Fruit fly (Drosophila melanogaster): Measurements from ENCODE around the gene PIG-H.

PIG-H gene

dm6 chr3R:7977011-7977925 is 22.4 kb upstream of the PIG-H start (continued):
- TF ChIP-seq CG4424 (GFP tag; optimal IDR thresholded peaks at IDR 0.05) = peak; percentile 3
- peak; percentile 62 for TF ChIP-seq Hmr (GFP tag; optimal IDR thresholded peaks at IDR 0.05)
- peak; percentile 96 for TF ChIP-seq onecut (GFP tag; IDR thresholded peaks at IDR 0.05)
- no peak for TF ChIP-seq CG8388 (GFP tag; optimal IDR thresholded peaks at IDR 0.05)
- TF ChIP-seq nom (GFP tag; optimal IDR thresholded peaks at IDR 0.05) = peak; percentile 15
- TF ChIP-seq HHEX (GFP tag; optimal IDR thresholded peaks at IDR 0.05) = peak; percentile 5
- TF ChIP-seq kah (GFP tag; optimal IDR thresholded peaks at IDR 0.05) = no peak
- 0 out of 2 replicates have a peak, but pooled peaks have one; percentile 22 for TF ChIP-seq Ptx1 (GFP tag; IDR thresholded peaks at IDR 0.05)
- peak; percentile 59 for TF ChIP-seq CTCF (GFP tag; optimal IDR thresholded peaks at IDR 0.05)
- no peak for TF ChIP-seq Usf (GFP tag; optimal IDR thresholded peaks at IDR 0.05)
- TF ChIP-seq CG7271 (tag; optimal IDR thresholded peaks at IDR 0.05) = peak; percentile 15
- TF ChIP-seq PHDP (tag; optimal IDR thresholded peaks at IDR 0.05) = peak; percentile 31
- TF ChIP-seq CG12155 (GFP tag; optimal IDR thresholded peaks at IDR 0.05) = peak; percentile 10
- TF ChIP-seq zfh1 (GFP tag; IDR thresholded peaks at IDR 0.05) = no peak
- peak; percentile 85 for TF ChIP-seq D19A (tag; optimal IDR thresholded peaks at IDR 0.05)
- no peak for TF ChIP-seq ci (GFP tag; IDR thresholded peaks at IDR 0.05)
- no peak for TF ChIP-seq pros (GFP tag; optimal IDR thresholded peaks at IDR 0.05)
- peak; percentile 44 for TF ChIP-seq Spps (tag; optimal IDR thresholded peaks at IDR 0.05)
- TF ChIP-seq CG9797 (GFP tag; optimal IDR thresholded peaks at IDR 0.05) = peak; percentile 98
- peak; percentile 54; the same call in 2 of the 3 replicates for TF ChIP-seq Dbx (GFP tag; IDR thresholded peaks at IDR 0.05)
- TF ChIP-seq CG13624 (GFP tag; optimal IDR thresholded peaks at IDR 0.05) = peak; percentile 9
- TF ChIP-seq sima (GFP tag; optimal IDR thresholded peaks at IDR 0.05) = no peak
- no peak for TF ChIP-seq Tbp (GFP tag; optimal IDR thresholded peaks at IDR 0.05)
- no peak for TF ChIP-seq zen2 (GFP tag; IDR thresholded peaks at IDR 0.05; ENCODE audit: partially characterized antibody)
- TF ChIP-seq nerfin-2 (GFP tag; IDR thresholded peaks at IDR 0.05; ENCODE audit: partially characterized antibody) = no peak
- TF ChIP-seq Sox102F (GFP tag; optimal IDR thresholded peaks at IDR 0.05) = no peak
- peak; percentile 6 for TF ChIP-seq cwo (GFP tag; optimal IDR thresholded peaks at IDR 0.05)
- TF ChIP-seq CG2116 (GFP tag; optimal IDR thresholded peaks at IDR 0.05) = peak; percentile 26
- no peak for TF ChIP-seq fd64A (GFP tag; optimal IDR thresholded peaks at IDR 0.05)
- TF ChIP-seq nau (GFP tag; optimal IDR thresholded peaks at IDR 0.05) = peak; percentile 18
- TF ChIP-seq zen (tag; optimal IDR thresholded peaks at IDR 0.05) = peak; percentile 62
- peak; percentile 39 for TF ChIP-seq corto (GFP tag; optimal IDR thresholded peaks at IDR 0.05)
- TF ChIP-seq kni (GFP tag; optimal IDR thresholded peaks at IDR 0.05) = peak; percentile 57
- no peak for TF ChIP-seq Mad (GFP tag; optimal IDR thresholded peaks at IDR 0.05)
- no peak for TF ChIP-seq CG6654 (GFP tag; optimal IDR thresholded peaks at IDR 0.05)
- peak; percentile 37 for TF ChIP-seq CG17568 (GFP tag; optimal IDR thresholded peaks at IDR 0.05)
- peak; percentile 9 for TF ChIP-seq CG11398 (GFP tag; optimal IDR thresholded peaks at IDR 0.05)
- TF ChIP-seq Lhr (GFP tag; optimal IDR thresholded peaks at IDR 0.05) = peak; percentile 86
- TF ChIP-seq crc (GFP tag; optimal IDR thresholded peaks at IDR 0.05) = peak; percentile 20
- TF ChIP-seq Ssrp (tag; optimal IDR thresholded peaks at IDR 0.05) = no peak
- TF ChIP-seq CG8290 (GFP tag; optimal IDR thresholded peaks at IDR 0.05) = no peak
- peak in 1 of 2 experiments; percentile 61 for TF ChIP-seq CG8290 (tag; optimal IDR thresholded peaks at IDR 0.05)
- TF ChIP-seq Adf1 (GFP tag; IDR thresholded peaks at IDR 0.05) = peak; percentile 45; the same call in 1 of the 2 replicates
- no peak for TF ChIP-seq CG4730 (GFP tag; IDR thresholded peaks at IDR 0.05)
- TF ChIP-seq Jarid2 (GFP tag; optimal IDR thresholded peaks at IDR 0.05) = peak; percentile 68
- peak; percentile 43; the same call in 1 of the 4 replicates for TF ChIP-seq chinmo (GFP tag; IDR thresholded peaks at IDR 0.05; ENCODE audit: partially characterized antibody)
- TF ChIP-seq Hr39 (optimal IDR thresholded peaks at IDR 0.05) = no peak
- TF ChIP-seq NK7.1 (GFP tag; optimal IDR thresholded peaks at IDR 0.05) = no peak
- TF ChIP-seq CG12391 (tag; optimal IDR thresholded peaks at IDR 0.05) = peak; percentile 25

All from whole organism, embryonic.